Fruit fly (Drosophila melanogaster): ENCODE data around the gene CG9643.

- TF ChIP-seq CG8478 (optimal IDR thresholded peaks at IDR 0.05) = no peak
- peak; percentile 24 to 44 for TF ChIP-seq CTCF (optimal IDR thresholded peaks at IDR 0.05)
These were observed 33.5 kb downstream of the CG9643 start for dm6 chr2L:2945438-2946220.
